Worm (Caenorhabditis elegans): Measurements from ENCODE around the gene mrps-18C.

Gene mrps-18C

DNA sequence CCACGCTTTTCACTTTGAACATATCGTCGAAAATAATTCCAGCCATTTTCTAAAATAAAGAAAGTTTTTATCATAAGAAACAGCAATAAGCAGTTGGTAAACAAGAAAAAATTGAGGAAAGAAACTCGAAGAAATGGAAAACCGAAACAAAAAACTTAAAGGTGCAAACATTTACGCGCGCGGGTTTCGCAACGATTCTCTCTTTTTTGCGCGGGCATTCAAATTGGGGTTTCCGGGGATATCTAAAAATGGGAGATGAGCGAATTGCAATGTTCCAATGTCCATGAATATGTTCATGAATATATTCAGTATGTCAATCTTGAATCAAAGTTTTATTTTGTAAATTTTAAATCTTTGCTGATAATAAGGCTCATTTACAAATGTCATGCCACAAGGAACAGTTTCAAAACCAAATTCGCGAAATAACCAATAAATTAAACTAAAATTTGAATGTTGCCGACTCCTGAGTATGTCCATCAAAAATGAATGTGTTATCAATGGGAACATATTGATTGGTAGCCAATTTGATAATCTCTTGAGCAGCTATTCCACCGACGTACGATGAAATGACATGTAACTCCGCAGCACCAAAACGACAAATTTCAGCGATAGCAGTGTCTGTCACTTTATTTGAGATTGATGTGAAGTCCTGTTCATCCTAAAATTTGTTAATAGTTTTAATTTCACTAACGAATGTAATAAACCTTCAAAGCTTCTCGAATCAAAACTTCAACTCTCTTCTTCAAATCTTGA lies 17.2 kb upstream of the mrps-18C start, which contains the start of gene rpb-8:
Gene rpb-8 (minus strand): TSS at position 49 of the 753 bp plus-strand sequence.
- TF ChIP-seq nhr-12 (tag; optimal IDR thresholded peaks at IDR 0.05) (no peak), nhr-77 (tag; optimal IDR thresholded peaks at IDR 0.05) (no peak), snpc-4 (tag; optimal IDR thresholded peaks at IDR 0.05) (peak; percentile 37), skn-1 (tag; optimal IDR thresholded peaks at IDR 0.05) (no peak), lin-39 (tag; optimal IDR thresholded peaks at IDR 0.05) (peak; percentile 61), nhr-11 (tag; optimal IDR thresholded peaks at IDR 0.05) (no peak), pha-4 (tag; optimal IDR thresholded peaks at IDR 0.05) (peak; percentile 71), eor-1 (tag; optimal IDR thresholded peaks at IDR 0.05) (no peak), hmg-11 (tag; optimal IDR thresholded peaks at IDR 0.05) (no peak), ceh-9 (tag; optimal IDR thresholded peaks at IDR 0.05) (no peak), nfya-1 (tag; optimal IDR thresholded peaks at IDR 0.05; ENCODE audit: insufficient read depth) (peak; percentile 72), elt-2 (tag; optimal IDR thresholded peaks at IDR 0.05) (peak; percentile 3), mdl-1 (tag; optimal IDR thresholded peaks at IDR 0.05) (no peak), nhr-67 (tag; optimal IDR thresholded peaks at IDR 0.05) (no peak), jun-1 (tag; optimal IDR thresholded peaks at IDR 0.05) (no peak), ama-1 (optimal IDR thresholded peaks at IDR 0.05) (peak; percentile 38), nhr-25 (tag; optimal IDR thresholded peaks at IDR 0.05) (peak; percentile 8), nhr-43 (tag; optimal IDR thresholded peaks at IDR 0.05; ENCODE audit: poor library complexity, severe bottlenecking) (no peak), unc-62 (GFP tag; optimal IDR thresholded peaks at IDR 0.05) (no peak), zag-1 (tag; optimal IDR thresholded peaks at IDR 0.05) (no peak), elt-3 (tag; optimal IDR thresholded peaks at IDR 0.05) (no peak), ceh-82 (tag; optimal IDR thresholded peaks at IDR 0.05) (no peak), tbx-2 (tag; optimal IDR thresholded peaks at IDR 0.05) (no peak), nhr-28 (tag; optimal IDR thresholded peaks at IDR 0.05) (no peak), ZK546.5 (tag; optimal IDR thresholded peaks at IDR 0.05) (no peak), lin-15B (tag; optimal IDR thresholded peaks at IDR 0.05) (peak; percentile 71), R02D3.7 (tag; optimal IDR thresholded peaks at IDR 0.05) (no peak), elt-1 (tag; optimal IDR thresholded peaks at IDR 0.05) (no peak), fkh-2 (tag; optimal IDR thresholded peaks at IDR 0.05) (no peak), fkh-10 (GFP tag; optimal IDR thresholded peaks at IDR 0.05) (no peak), ceh-16 (tag; optimal IDR thresholded peaks at IDR 0.05) (no peak), unc-39 (tag; optimal IDR thresholded peaks at IDR 0.05) (no peak), fos-1 (tag; optimal IDR thresholded peaks at IDR 0.05) (no peak), pqm-1 (tag; optimal IDR thresholded peaks at IDR 0.05) (no peak), egl-5 (tag; optimal IDR thresholded peaks at IDR 0.05) (peak; percentile 57), sea-2 (GFP tag; optimal IDR thresholded peaks at IDR 0.05) (no peak), nhr-23 (tag; optimal IDR thresholded peaks at IDR 0.05) (peak; percentile 66), mml-1 (tag; optimal IDR thresholded peaks at IDR 0.05) (no peak), daf-12 (tag; optimal IDR thresholded peaks at IDR 0.05) (no peak)

DNA sequence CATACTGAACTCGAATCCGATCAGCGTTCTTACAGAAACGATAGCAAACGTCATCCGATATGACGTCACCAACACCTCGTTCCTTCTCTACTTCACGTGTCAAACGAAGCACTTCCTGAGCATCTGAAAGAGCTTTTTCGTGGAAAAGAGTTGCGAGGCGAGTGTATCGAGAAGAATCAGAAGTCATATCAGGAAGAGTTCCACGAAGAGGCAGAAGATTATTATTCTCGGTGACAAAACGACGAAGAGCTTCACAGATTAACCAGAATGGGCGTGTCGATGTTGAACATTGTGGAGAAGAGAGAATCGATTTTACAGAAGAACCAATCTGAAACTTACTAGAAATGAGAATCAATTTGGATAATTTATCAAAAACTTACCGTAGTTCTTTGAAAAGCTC lies 16.5 kb upstream of the mrps-18C start:
- TF ChIP-seq unc-39 (tag; optimal IDR thresholded peaks at IDR 0.05): no peak
- TF ChIP-seq lin-15B (tag; optimal IDR thresholded peaks at IDR 0.05): no peak
- TF ChIP-seq R02D3.7 (tag; optimal IDR thresholded peaks at IDR 0.05): no peak
- no peak for TF ChIP-seq hmg-11 (tag; optimal IDR thresholded peaks at IDR 0.05)

ce11 chrIII:4920221-4920620 lies 15.2 kb upstream of the mrps-18C start, which contains the start of gene ula-1:
Gene ula-1 (minus strand): TSS chrIII:4920321.
- TF ChIP-seq snpc-4 (tag; optimal IDR thresholded peaks at IDR 0.05) (no peak), ceh-9 (tag; optimal IDR thresholded peaks at IDR 0.05) (no peak), unc-39 (tag; optimal IDR thresholded peaks at IDR 0.05) (no peak), nhr-25 (tag; optimal IDR thresholded peaks at IDR 0.05) (no peak), eor-1 (tag; optimal IDR thresholded peaks at IDR 0.05) (no peak), sea-2 (GFP tag; optimal IDR thresholded peaks at IDR 0.05) (no peak), ama-1 (optimal IDR thresholded peaks at IDR 0.05) (no peak), daf-12 (tag; optimal IDR thresholded peaks at IDR 0.05) (no peak), pqm-1 (tag; optimal IDR thresholded peaks at IDR 0.05) (no peak), elt-2 (tag; optimal IDR thresholded peaks at IDR 0.05) (no peak), ceh-82 (tag; optimal IDR thresholded peaks at IDR 0.05) (no peak), nfya-1 (tag; optimal IDR thresholded peaks at IDR 0.05; ENCODE audit: insufficient read depth) (no peak), lin-39 (tag; optimal IDR thresholded peaks at IDR 0.05) (no peak)
